Worm (Caenorhabditis elegans) whole organism, young adult: ENCODE data around the gene math-22.

Experiments
- sea-2 ChIP-seq: fragments of 200-800 bp; sonication (Bioruptor generic); IDR thresholded peaks from 2 replicates; pipeline ENCODE4 v1.3.6; 2022; ENCODE audit warnings: missing genetic modification characterization, missing compliant biosample characterization
- snpc-4 ChIP-seq, 5 experiments: fragments of 150-350 bp in 1 of 5; sonication (generic microtip) in 4 of 5; optimal IDR thresholded peaks; 2 replicates each; lab custom pipeline; 2014 to 2018; ENCODE audit warnings: missing genetic modification characterization in 5 of 5, missing biosample characterization in 3 of 5, antibody characterized with exemption in 2 of 5, mild to moderate bottlenecking in 2 of 5, missing compliant biosample characterization in 2 of 5, missing genotype in 2 of 5, moderate library complexity in 2 of 5, missing genetic modification reagents in 1 of 5
- unc-130 ChIP-seq: sonication (generic microtip); optimal IDR thresholded peaks from 2 replicates; lab custom pipeline; 2016; ENCODE audit warnings: missing genetic modification reagents, missing genetic modification characterization, missing compliant biosample characterization

DNA sequence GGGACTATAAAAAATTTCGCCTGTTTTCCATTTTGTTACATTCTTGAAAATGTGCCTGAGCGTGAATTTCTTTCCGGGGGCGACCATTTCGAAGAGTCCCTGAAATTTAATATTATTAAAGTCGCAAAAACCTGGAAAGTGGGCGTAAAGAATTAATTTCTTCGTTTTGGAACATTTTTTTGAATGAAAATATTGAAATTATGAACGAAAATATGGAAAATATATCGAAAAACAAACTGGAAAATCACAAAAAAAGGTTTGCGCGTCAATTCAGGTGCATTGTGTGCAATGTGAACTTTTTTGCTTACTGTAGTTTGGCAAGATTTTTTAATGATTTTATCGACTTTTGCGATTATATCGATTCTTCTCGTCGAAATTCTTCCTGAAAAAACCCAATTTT lies 15.8 kb downstream of the math-22 start, which contains the start of gene bath-7:
- TF ChIP-seq sea-2 (GFP tag; lab: Robert Waterston, UW), result no peak
- no peak for TF ChIP-seq unc-130 (GFP tag; lab: Kevin White, UChicago)
- no peak for TF ChIP-seq snpc-4 (GFP tag; optimal IDR thresholded peaks at IDR 0.05; lab: Kevin White, UChicago)
- no peak for TF ChIP-seq snpc-4 (tag; optimal IDR thresholded peaks at IDR 0.05; lab: Kevin White, UChicago)
